Worm (Caenorhabditis elegans) whole organism, L1 larva: ENCODE measurements around the gene frpr-21.

Experiments used
- nhr-237 ChIP-seq: fragments of 150-350 bp; optimal IDR thresholded peaks from 2 replicates; lab custom pipeline; 2014; ENCODE audit warnings: missing biosample characterization, missing genetic modification characterization
- snpc-4 ChIP-seq: fragments of 150-350 bp; optimal IDR thresholded peaks from 2 replicates; lab custom pipeline; 2014; ENCODE audit warnings: missing biosample characterization, missing genetic modification characterization
- sptf-1 ChIP-seq: fragments of 150-350 bp; optimal IDR thresholded peaks from 2 replicates; lab custom pipeline; 2014; ENCODE audit warnings: missing biosample characterization, missing genetic modification characterization

DNA sequence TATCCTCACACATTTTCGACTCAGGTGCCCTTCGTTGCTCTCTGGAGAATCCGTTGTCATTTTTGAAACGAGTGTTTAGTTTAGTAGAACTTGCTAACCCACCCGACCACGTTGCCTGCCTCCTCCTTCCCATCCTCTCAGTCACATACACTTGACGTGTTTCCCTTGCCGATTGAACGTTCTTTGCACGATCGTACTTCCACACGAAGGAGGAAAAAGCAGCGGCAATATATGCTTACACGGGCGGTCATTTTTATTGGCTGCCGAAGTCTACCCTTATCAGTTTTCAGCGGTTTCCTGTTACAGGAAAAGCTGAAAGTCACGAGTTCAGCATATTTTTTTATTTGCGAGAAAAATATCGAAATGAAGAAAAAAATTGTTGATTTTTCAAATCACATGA, 32.1 kb downstream of the frpr-21 start:
- TF ChIP-seq sptf-1 (tag; lab: Kevin White, UChicago) (no peak), snpc-4 (no peak), nhr-237 (tag; lab: Kevin White, UChicago) (no peak)
